Fruit fly (Drosophila melanogaster) Kc167 (cell line): ENCODE results near the gene CG5070.

Experiments used
- Myc ChIP-seq: fragments of >200 bp; optimal IDR thresholded peaks from 2 replicates; lab custom pipeline; 2017; ENCODE audit warnings: missing external identifiers
- Sin3A ChIP-seq: fragments of >200 bp; optimal IDR thresholded peaks from 2 replicates; lab custom pipeline; 2018; ENCODE audit warnings: missing external identifiers
- h ChIP-seq: fragments of >200 bp; optimal IDR thresholded peaks from 3 replicates; lab custom pipeline; 2018; ENCODE audit warnings: missing external identifiers
- insv ChIP-seq: fragments of >200 bp; optimal IDR thresholded peaks from 3 replicates; lab custom pipeline; 2018; ENCODE audit warnings: missing external identifiers
- psq ChIP-seq: fragments of >200 bp; optimal IDR thresholded peaks from 2 replicates; lab custom pipeline; 2017; ENCODE audit warnings: missing external identifiers
- ttk ChIP-seq: sonication (Bioruptor generic); optimal IDR thresholded peaks from 2 replicates; lab custom pipeline; 2017; ENCODE audit warnings: missing external identifiers

DNA sequence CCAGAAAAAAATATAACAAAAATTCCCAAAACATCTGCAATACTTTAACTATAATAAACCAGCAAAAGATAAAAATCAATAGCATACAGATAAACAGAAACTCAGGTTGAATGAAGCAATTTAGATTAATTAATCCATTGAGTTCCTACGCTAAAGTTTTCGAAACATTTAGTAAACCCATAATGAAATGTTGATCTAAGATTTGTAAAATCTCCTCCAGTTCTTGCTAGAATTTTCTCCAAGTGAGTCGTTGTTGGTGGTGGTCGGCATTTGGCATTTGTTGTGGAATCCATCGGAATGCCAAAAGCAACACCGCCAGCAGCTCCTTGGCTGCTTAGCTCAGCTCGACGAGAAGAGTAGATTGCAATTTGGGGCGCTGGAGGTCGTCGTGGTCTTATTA is 14.7 kb upstream of the CG5070 start:
- no peak for TF ChIP-seq insv
- TF ChIP-seq psq (lab: Kevin White, UChicago), result no peak
- TF ChIP-seq Sin3A (lab: Kevin White, UChicago), result no peak
- no peak for TF ChIP-seq ttk (lab: Kevin White, UChicago)
- TF ChIP-seq Myc (lab: Kevin White, UChicago), result no peak
- no peak for TF ChIP-seq h (lab: Kevin White, UChicago)
